Worm (Caenorhabditis elegans) whole organism, young adult: ENCODE measurements around the gene F40F12.9.
A peak's percentile ranks its signal among the peaks of the same experiment; 100 is the strongest.

Experiments used
- B0019.2 ChIP-seq: fragments of 200-800 bp; sonication (Bioruptor generic); conservative IDR thresholded peaks from 2 replicates; pipeline ENCODE4 v1.3.6; 2022; ENCODE audit warnings: missing genetic modification reagents, missing genetic modification characterization, missing compliant biosample characterization
- B0261.1 ChIP-seq: sonication (generic microtip); optimal IDR thresholded peaks from 2 replicates; lab custom pipeline; 2016; ENCODE audit warnings: mild to moderate bottlenecking, missing genetic modification characterization, moderate library complexity, missing compliant biosample characterization
- C17E4.6 ChIP-seq: fragments of 200-800 bp; sonication (Bioruptor generic); IDR thresholded peaks from 2 replicates; pipeline ENCODE4 v1.3.6; 2022; ENCODE audit warnings: missing genetic modification reagents, missing genetic modification characterization, missing compliant biosample characterization
- F10E7.11 ChIP-seq: sonication (generic microtip); optimal IDR thresholded peaks from 2 replicates; lab custom pipeline; 2017; ENCODE audit warnings: mild to moderate bottlenecking, missing genetic modification characterization, moderate library complexity, missing compliant biosample characterization
- F23B12.7 ChIP-seq: sonication (generic microtip); optimal IDR thresholded peaks from 2 replicates; lab custom pipeline; 2017; ENCODE audit warnings: missing genetic modification characterization, mild to moderate bottlenecking, missing compliant biosample characterization, antibody characterized with exemption, moderate library complexity; ENCODE audit not compliant: insufficient read depth
- F49E8.2 ChIP-seq: sonication (generic microtip); optimal IDR thresholded peaks from 3 replicates; lab custom pipeline; 2017; ENCODE audit warnings: missing genetic modification characterization, mild to moderate bottlenecking, missing compliant biosample characterization, antibody characterized with exemption, moderate library complexity; ENCODE audit not compliant: insufficient read depth
- F55B11.4 ChIP-seq: sonication (generic microtip); optimal IDR thresholded peaks from 2 replicates; lab custom pipeline; 2016; ENCODE audit warnings: missing compliant biosample characterization, missing genetic modification characterization, borderline replicate concordance; ENCODE audit not compliant: insufficient read depth
- F57A8.1 ChIP-seq: fragments of 200-800 bp; sonication (Bioruptor generic); optimal IDR thresholded peaks from 2 replicates; lab custom pipeline; 2018; ENCODE audit warnings: mild to moderate bottlenecking, missing genetic modification characterization, moderate library complexity, missing compliant biosample characterization
- T26A5.8 ChIP-seq: sonication (generic microtip); optimal IDR thresholded peaks from 2 replicates; lab custom pipeline; 2016; ENCODE audit warnings: missing genetic modification characterization, missing compliant biosample characterization
- Y56A3A.18 ChIP-seq: fragments of 200-800 bp; sonication (Bioruptor generic); IDR thresholded peaks from 2 replicates; pipeline ENCODE4 v1.3.6; 2022; ENCODE audit warnings: missing genetic modification reagents, missing genetic modification characterization, missing compliant biosample characterization
- Y95B8A.8 ChIP-seq: fragments of 200-800 bp; sonication (Bioruptor generic); IDR thresholded peaks from 2 replicates; pipeline ENCODE4 v1.3.6; 2022; ENCODE audit warnings: missing genetic modification reagents, missing genetic modification characterization, missing compliant biosample characterization
- aptf-2 ChIP-seq: fragments of 200-800 bp; sonication (Bioruptor generic); conservative IDR thresholded peaks from 2 replicates; pipeline ENCODE4 v1.3.6; 2022; ENCODE audit warnings: missing genetic modification reagents, missing genetic modification characterization, missing compliant biosample characterization
- atf-7 ChIP-seq: sonication (generic microtip); optimal IDR thresholded peaks from 2 replicates; lab custom pipeline; 2017; ENCODE audit warnings: mild to moderate bottlenecking, missing genetic modification characterization, missing compliant biosample characterization
- attf-3 ChIP-seq: fragments of 200-800 bp; sonication (Bioruptor generic); conservative IDR thresholded peaks from 2 replicates; pipeline ENCODE4 v1.3.6; 2022; ENCODE audit warnings: missing genetic modification reagents, missing genetic modification characterization, missing compliant biosample characterization
- cebp-1 ChIP-seq, 2 experiments: fragments of 200-800 bp in 1 of 2; sonication (Bioruptor generic) in 1 of 2; sonication (generic microtip) in 1 of 2; IDR thresholded peaks in 1 of 2; optimal IDR thresholded peaks in 1 of 2; 2 replicates each; pipeline versions ENCODE4 v1.3.6 to Lab custom; 2017 to 2022; ENCODE audit warnings: missing compliant biosample characterization in 2 of 2, missing genetic modification characterization in 2 of 2, mild to moderate bottlenecking in 1 of 2, missing genetic modification reagents in 1 of 2, moderate library complexity in 1 of 2
- ceh-40 ChIP-seq: fragments of 200-800 bp; sonication (Bioruptor generic); IDR thresholded peaks from 2 replicates; pipeline ENCODE4 v1.3.6; 2022; ENCODE audit warnings: missing genetic modification characterization, missing compliant biosample characterization
- ceh-79 ChIP-seq: sonication (generic microtip); optimal IDR thresholded peaks from 2 replicates; lab custom pipeline; 2017; ENCODE audit warnings: mild to moderate bottlenecking, missing genetic modification characterization, missing compliant biosample characterization
- dpff-1 ChIP-seq: sonication (generic microtip); optimal IDR thresholded peaks from 2 replicates; lab custom pipeline; 2017; ENCODE audit warnings: mild to moderate bottlenecking, missing genetic modification characterization, missing compliant biosample characterization
- efl-1 ChIP-seq: fragments of 150-350 bp; optimal IDR thresholded peaks from 2 replicates; lab custom pipeline; 2014; ENCODE audit warnings: missing biosample characterization, missing genetic modification reagents, missing genetic modification characterization
- egl-18 ChIP-seq: fragments of 200-800 bp; sonication (Bioruptor generic); IDR thresholded peaks from 2 replicates; pipeline ENCODE4 v1.3.6; 2022; ENCODE audit warnings: missing genetic modification reagents, missing genetic modification characterization, missing compliant biosample characterization
- him-1 ChIP-seq: sonication (generic microtip); optimal IDR thresholded peaks from 2 replicates; lab custom pipeline; 2016; ENCODE audit warnings: missing genotype, missing genetic modification reagents, missing genetic modification characterization, missing compliant biosample characterization
- hlh-26 ChIP-seq: fragments of 200-800 bp; sonication (Bioruptor generic); conservative IDR thresholded peaks from 2 replicates; pipeline ENCODE4 v1.3.6; 2022; ENCODE audit warnings: missing genetic modification reagents, missing genetic modification characterization, missing compliant biosample characterization
- hsf-1 ChIP-seq: fragments of 200-800 bp; sonication (Bioruptor generic); IDR thresholded peaks from 2 replicates; pipeline ENCODE4 v1.3.6; 2022; ENCODE audit warnings: missing genetic modification reagents, missing genetic modification characterization, missing compliant biosample characterization
- let-607 ChIP-seq, 2 experiments: fragments of 200-800 bp in 1 of 2; sonication (Bioruptor generic) in 1 of 2; sonication (generic microtip) in 1 of 2; optimal IDR thresholded peaks; 2 replicates each; lab custom pipeline; 2016 to 2018; ENCODE audit warnings: mild to moderate bottlenecking in 2 of 2, missing compliant biosample characterization in 2 of 2, missing genetic modification characterization in 2 of 2, moderate library complexity in 2 of 2, missing genotype in 1 of 2
- lin-35 ChIP-seq, 3 experiments: fragments of 150-350 bp in 2 of 3; sonication (generic microtip) in 1 of 3; optimal IDR thresholded peaks; 2 replicates each; lab custom pipeline; 2014 to 2018; ENCODE audit warnings: missing biosample characterization in 3 of 3, missing genetic modification characterization in 3 of 3, missing genetic modification reagents in 3 of 3
- lin-40 ChIP-seq: sonication (generic microtip); optimal IDR thresholded peaks from 2 replicates; lab custom pipeline; 2016; ENCODE audit warnings: missing genetic modification characterization, mild to moderate bottlenecking, missing compliant biosample characterization, missing genotype, missing genetic modification reagents
- lsl-1 ChIP-seq: fragments of 200-800 bp; sonication (Bioruptor generic); optimal IDR thresholded peaks from 2 replicates; lab custom pipeline; 2018; ENCODE audit warnings: mild to moderate bottlenecking, missing genetic modification characterization, moderate library complexity, missing compliant biosample characterization
- madf-10 ChIP-seq: sonication (generic microtip); optimal IDR thresholded peaks from 2 replicates; lab custom pipeline; 2016; ENCODE audit warnings: mild to moderate bottlenecking, missing genetic modification characterization, missing compliant biosample characterization
- madf-6 ChIP-seq: fragments of 200-800 bp; sonication (Bioruptor generic); IDR thresholded peaks from 2 replicates; pipeline ENCODE4 v1.3.6; 2022; ENCODE audit warnings: missing genetic modification reagents, missing genetic modification characterization, missing compliant biosample characterization
- madf-8 ChIP-seq: fragments of 200-800 bp; sonication (Bioruptor generic); conservative IDR thresholded peaks from 2 replicates; pipeline ENCODE4 v1.3.6; 2022; ENCODE audit warnings: missing genetic modification reagents, missing genetic modification characterization, missing compliant biosample characterization
- mes-4 ChIP-seq: sonication (generic microtip); optimal IDR thresholded peaks from 2 replicates; lab custom pipeline; 2016; ENCODE audit warnings: missing genotype, missing genetic modification characterization, missing compliant biosample characterization
- repo-1 ChIP-seq: sonication (generic microtip); optimal IDR thresholded peaks from 2 replicates; lab custom pipeline; 2017; ENCODE audit warnings: mild to moderate bottlenecking, missing genetic modification characterization, missing compliant biosample characterization
- sea-2 ChIP-seq: fragments of 200-800 bp; sonication (Bioruptor generic); IDR thresholded peaks from 2 replicates; pipeline ENCODE4 v1.3.6; 2022; ENCODE audit warnings: missing genetic modification characterization, missing compliant biosample characterization
- snpc-1.1 ChIP-seq: sonication (generic microtip); optimal IDR thresholded peaks from 2 replicates; lab custom pipeline; 2017; ENCODE audit warnings: missing genetic modification characterization, mild to moderate bottlenecking, missing compliant biosample characterization, antibody characterized with exemption, moderate library complexity, missing genotype, missing genetic modification reagents; ENCODE audit not compliant: insufficient read depth
- snpc-1.3 ChIP-seq: sonication (generic microtip); optimal IDR thresholded peaks from 2 replicates; lab custom pipeline; 2017; ENCODE audit warnings: missing genetic modification characterization, mild to moderate bottlenecking, missing compliant biosample characterization, antibody characterized with exemption, moderate library complexity, missing genotype, missing genetic modification reagents; ENCODE audit not compliant: insufficient read depth
- snpc-3.4 ChIP-seq: sonication (generic microtip); optimal IDR thresholded peaks from 2 replicates; lab custom pipeline; 2017; ENCODE audit warnings: missing genetic modification characterization, mild to moderate bottlenecking, missing compliant biosample characterization, antibody characterized with exemption, moderate library complexity, missing genotype, missing genetic modification reagents
- snpc-4 ChIP-seq, 5 experiments: fragments of 150-350 bp in 1 of 5; sonication (generic microtip) in 4 of 5; optimal IDR thresholded peaks; 2 replicates each; lab custom pipeline; 2014 to 2018; ENCODE audit warnings: missing genetic modification characterization in 5 of 5, missing biosample characterization in 3 of 5, antibody characterized with exemption in 2 of 5, mild to moderate bottlenecking in 2 of 5, missing compliant biosample characterization in 2 of 5, missing genotype in 2 of 5, moderate library complexity in 2 of 5, missing genetic modification reagents in 1 of 5
- tbp1 ChIP-seq: fragments of 200-800 bp; sonication (Bioruptor generic); optimal IDR thresholded peaks from 2 replicates; lab custom pipeline; 2018; ENCODE audit warnings: mild to moderate bottlenecking, missing genetic modification characterization, missing compliant biosample characterization
- xnd-1 ChIP-seq: sonication (generic microtip); optimal IDR thresholded peaks from 2 replicates; lab custom pipeline; 2016; ENCODE audit warnings: missing genotype, missing genetic modification reagents, missing genetic modification characterization, missing compliant biosample characterization
- zfh-2 ChIP-seq: fragments of 200-800 bp; sonication (Bioruptor generic); conservative IDR thresholded peaks from 2 replicates; pipeline ENCODE4 v1.3.6; 2022; ENCODE audit warnings: missing genetic modification reagents, missing genetic modification characterization, missing compliant biosample characterization
- zim-3 ChIP-seq: sonication (generic microtip); optimal IDR thresholded peaks from 2 replicates; lab custom pipeline; 2017; ENCODE audit warnings: mild to moderate bottlenecking, missing genetic modification characterization, moderate library complexity, missing compliant biosample characterization
- ztf-18 ChIP-seq: sonication (generic microtip); optimal IDR thresholded peaks from 2 replicates; lab custom pipeline; 2016; ENCODE audit warnings: missing genotype, mild to moderate bottlenecking, missing genetic modification characterization, missing compliant biosample characterization

The F40F12.9 gene

ce11 chrIII:9910608-9911479, at the start of gene F40F12.9, which contains the start of gene cyld-1 (continued):
- TF ChIP-seq tbp1 (GFP tag; lab: Kevin White, UChicago) (no peak), cebp-1 (GFP tag; IDR thresholded peaks at IDR 0.05; lab: Robert Waterston, UW) (no peak), cebp-1 (tag; optimal IDR thresholded peaks at IDR 0.05; lab: Kevin White, UChicago) (peak; percentile 35), repo-1 (tag; lab: Kevin White, UChicago) (no peak), let-607 (tag; optimal IDR thresholded peaks at IDR 0.05; lab: Kevin White, UChicago) (no peak), snpc-3.4 (tag; lab: Kevin White, UChicago) (peak; percentile 18), snpc-1.1 (tag; lab: Kevin White, UChicago) (peak; percentile 5), ztf-18 (tag; lab: Kevin White, UChicago) (no peak), dpff-1 (tag; lab: Kevin White, UChicago) (no peak), T26A5.8 (no peak), mes-4 (no peak), zim-3 (tag; lab: Kevin White, UChicago) (no peak), him-1 (tag; lab: Kevin White, UChicago) (no peak), hsf-1 (GFP tag; lab: Robert Waterston, UW) (no peak), madf-8 (GFP tag; lab: Robert Waterston, UW) (peak; percentile 55), zfh-2 (GFP tag; lab: Robert Waterston, UW) (no peak), F57A8.1 (GFP tag; lab: Kevin White, UChicago) (no peak), hlh-26 (GFP tag; lab: Robert Waterston, UW) (no peak), efl-1 (peak; percentile 25), aptf-2 (GFP tag; lab: Robert Waterston, UW) (no peak), F55B11.4 (no peak), ceh-79 (tag; lab: Kevin White, UChicago) (no peak), Y56A3A.18 (GFP tag; lab: Robert Waterston, UW) (no peak), B0261.1 (tag; lab: Kevin White, UChicago) (no peak), snpc-4 (GFP tag; optimal IDR thresholded peaks at IDR 0.05; lab: Kevin White, UChicago) (no peak), snpc-4 (tag; optimal IDR thresholded peaks at IDR 0.05; lab: Kevin White, UChicago) (no peak), attf-3 (GFP tag; lab: Robert Waterston, UW) (no peak), F49E8.2 (tag; lab: Kevin White, UChicago) (no peak), B0019.2 (GFP tag; lab: Robert Waterston, UW) (no peak), ceh-40 (GFP tag; lab: Robert Waterston, UW) (no peak), snpc-1.3 (tag; lab: Kevin White, UChicago) (peak; percentile 60), F23B12.7 (tag; lab: Kevin White, UChicago) (no peak)

ce11 chrIII:9861470-9862342, 49.4 kb upstream of the F40F12.9 start:
- peak; percentile 81; the same call in 1 of the 2 replicates for TF ChIP-seq Y95B8A.8 (GFP tag; lab: Robert Waterston, UW)
- peak; percentile 56 for TF ChIP-seq madf-10 (tag; lab: Kevin White, UChicago)
- peak; percentile 55 for TF ChIP-seq F10E7.11
- no peak for TF ChIP-seq egl-18 (GFP tag; lab: Robert Waterston, UW)
- TF ChIP-seq madf-6 (GFP tag; lab: Robert Waterston, UW), result peak; percentile 62
- TF ChIP-seq lin-40 (tag; lab: Kevin White, UChicago), result peak; percentile 64
- TF ChIP-seq lsl-1 (GFP tag; lab: Kevin White, UChicago), result peak; percentile 54
- no peak for TF ChIP-seq sea-2
- TF ChIP-seq F49E8.2 (tag; lab: Kevin White, UChicago), result no peak
- TF ChIP-seq attf-3 (GFP tag; lab: Robert Waterston, UW), result 0 out of 2 replicates have a peak, but pooled peaks have one; percentile 37
- no peak for TF ChIP-seq C17E4.6 (GFP tag; lab: Robert Waterston, UW)
- peak; percentile 36 for TF ChIP-seq atf-7 (tag; lab: Kevin White, UChicago)
- no peak for TF ChIP-seq xnd-1 (tag; lab: Kevin White, UChicago)
- TF ChIP-seq lin-35 (GFP tag; optimal IDR thresholded peaks at IDR 0.05; lab: Kevin White, UChicago), result peak in 1 of 3 experiments; percentile 67
